Fruit fly (Drosophila melanogaster) whole organism, adult: ENCODE results near the gene sick.

Source experiments
- CG11617 ChIP-seq: fragments of 200-800 bp; sonication (Bioruptor generic); optimal IDR thresholded peaks from 2 replicates; lab custom pipeline; 2017; ENCODE audit warnings: mild to moderate bottlenecking, missing biosample characterization, missing genetic modification reagents, missing genetic modification characterization
- CG12768 ChIP-seq: fragments of 200-800 bp; sonication (Bioruptor generic); optimal IDR thresholded peaks from 2 replicates; lab custom pipeline; 2017; ENCODE audit warnings: missing biosample characterization, missing genetic modification characterization, mild to moderate bottlenecking, moderate library complexity, missing genetic modification reagents
- CG14711 ChIP-seq: fragments of 200-800 bp; sonication (Bioruptor generic); optimal IDR thresholded peaks from 2 replicates; lab custom pipeline; 2018; ENCODE audit warnings: missing biosample characterization, mild to moderate bottlenecking, missing genetic modification characterization, moderate library complexity
- CG1620 ChIP-seq: fragments of 200-800 bp; sonication (Bioruptor generic); optimal IDR thresholded peaks from 2 replicates; lab custom pipeline; 2016; ENCODE audit warnings: missing biosample characterization, missing genetic modification characterization
- CG33017 ChIP-seq: fragments of 200-800 bp; sonication (Bioruptor generic); optimal IDR thresholded peaks from 2 replicates; lab custom pipeline; 2018; ENCODE audit warnings: missing biosample characterization, mild to moderate bottlenecking, missing genetic modification characterization, moderate library complexity
- CG5204 ChIP-seq: fragments of 200-800 bp; sonication (Bioruptor generic); optimal IDR thresholded peaks from 2 replicates; lab custom pipeline; 2016; ENCODE audit warnings: missing biosample characterization, missing genetic modification characterization
- CG7045 ChIP-seq: fragments of 200-800 bp; sonication (Bioruptor generic); optimal IDR thresholded peaks from 2 replicates; lab custom pipeline; 2017; ENCODE audit warnings: missing biosample characterization, mild to moderate bottlenecking, missing genetic modification characterization
- CG7101 ChIP-seq: fragments of 200-800 bp; sonication (Bioruptor generic); optimal IDR thresholded peaks from 2 replicates; lab custom pipeline; 2018; ENCODE audit warnings: missing biosample characterization, mild to moderate bottlenecking, missing genetic modification characterization, moderate library complexity
- Clk ChIP-seq: fragments of 200-800 bp; sonication (Bioruptor generic); optimal IDR thresholded peaks from 2 replicates; lab custom pipeline; 2017; ENCODE audit warnings: missing biosample characterization, missing genetic modification characterization
- Crg-1 ChIP-seq: fragments of 200-800 bp; sonication (Bioruptor generic); optimal IDR thresholded peaks from 2 replicates; lab custom pipeline; 2016; ENCODE audit warnings: missing biosample characterization, missing genetic modification characterization
- Hr96 ChIP-seq: fragments of 200-800 bp; sonication (Bioruptor generic); optimal IDR thresholded peaks from 2 replicates; lab custom pipeline; 2016; ENCODE audit warnings: missing biosample characterization, missing genetic modification characterization
- Mnt ChIP-seq: fragments of 200-800 bp; sonication (Bioruptor generic); optimal IDR thresholded peaks from 2 replicates; lab custom pipeline; 2016; ENCODE audit warnings: missing biosample characterization, mild to moderate bottlenecking, missing genetic modification characterization
- bab1 ChIP-seq: fragments of 200-800 bp; sonication (Bioruptor generic); optimal IDR thresholded peaks from 3 replicates; lab custom pipeline; 2019; ENCODE audit warnings: missing biosample characterization, mild to moderate bottlenecking, missing genetic modification characterization, moderate library complexity
- cic ChIP-seq: fragments of 200-800 bp; sonication (Bioruptor generic); optimal IDR thresholded peaks from 2 replicates; lab custom pipeline; 2017; ENCODE audit warnings: missing biosample characterization, mild to moderate bottlenecking, missing genetic modification characterization, moderate library complexity
- cnc ChIP-seq, 2 experiments: fragments of >200 bp; optimal IDR thresholded peaks; 2 replicates each; lab custom pipeline; 2017
- kay ChIP-seq: fragments of 200-800 bp; sonication (Bioruptor generic); peaks from one replicate; lab custom pipeline; 2016; ENCODE audit warnings: missing biosample characterization, missing genetic modification characterization, borderline replicate concordance
- ovo ChIP-seq: fragments of 200-800 bp; sonication (Bioruptor generic); optimal IDR thresholded peaks from 2 replicates; lab custom pipeline; 2016; ENCODE audit warnings: missing biosample characterization, missing genetic modification characterization
- pad ChIP-seq: fragments of 200-800 bp; sonication (Bioruptor generic); optimal IDR thresholded peaks from 3 replicates; lab custom pipeline; 2017; ENCODE audit warnings: missing biosample characterization, missing genetic modification characterization, mild to moderate bottlenecking, moderate library complexity, missing genetic modification reagents
- tj ChIP-seq: fragments of 200-800 bp; sonication (Bioruptor generic); optimal IDR thresholded peaks from 3 replicates; lab custom pipeline; 2017; ENCODE audit warnings: missing biosample characterization, mild to moderate bottlenecking, missing genetic modification characterization, moderate library complexity
- toe ChIP-seq: fragments of 200-800 bp; sonication (Bioruptor generic); optimal IDR thresholded peaks from 2 replicates; lab custom pipeline; 2016; ENCODE audit warnings: missing biosample characterization, missing genetic modification characterization

sick gene

DNA sequence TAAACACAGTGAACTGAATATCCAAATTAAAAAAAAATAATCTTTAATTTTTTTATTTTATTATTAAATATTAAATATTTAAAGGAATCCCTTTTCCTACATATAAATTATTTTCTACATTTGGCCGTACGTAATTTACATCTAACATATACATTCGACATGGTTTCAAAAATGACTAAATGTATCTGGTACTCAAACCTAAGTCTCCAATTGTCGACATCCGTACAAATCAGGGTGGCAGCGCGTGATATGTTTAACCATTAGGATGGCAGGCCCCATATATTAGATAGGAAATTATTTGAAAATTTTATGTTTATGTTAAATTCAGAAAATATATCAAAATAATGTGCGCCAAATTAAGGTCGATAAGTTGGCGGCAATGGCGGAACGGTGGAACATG lies 119.0 kb downstream of the sick start:
- TF ChIP-seq CG1620 (no peak), cic (GFP tag; lab: Kevin White, UChicago) (no peak), CG7045 (no peak), CG7101 (tag; lab: Kevin White, UChicago) (no peak), ovo (GFP tag; lab: Kevin White, UChicago) (no peak), CG5204 (GFP tag; lab: Kevin White, UChicago) (no peak), tj (no peak), Hr96 (no peak), toe (GFP tag; lab: Kevin White, UChicago) (no peak), Crg-1 (GFP tag; lab: Kevin White, UChicago) (no peak), CG12768 (no peak), pad (GFP tag; lab: Kevin White, UChicago) (no peak), bab1 (no peak), Clk (GFP tag; lab: Kevin White, UChicago) (no peak), CG14711 (tag; lab: Kevin White, UChicago) (no peak), kay (GFP tag; lab: Kevin White, UChicago) (no peak), CG33017 (tag; lab: Kevin White, UChicago) (no peak), cnc (optimal IDR thresholded peaks at IDR 0.05; lab: Kevin White, UChicago) (no peak)

DNA sequence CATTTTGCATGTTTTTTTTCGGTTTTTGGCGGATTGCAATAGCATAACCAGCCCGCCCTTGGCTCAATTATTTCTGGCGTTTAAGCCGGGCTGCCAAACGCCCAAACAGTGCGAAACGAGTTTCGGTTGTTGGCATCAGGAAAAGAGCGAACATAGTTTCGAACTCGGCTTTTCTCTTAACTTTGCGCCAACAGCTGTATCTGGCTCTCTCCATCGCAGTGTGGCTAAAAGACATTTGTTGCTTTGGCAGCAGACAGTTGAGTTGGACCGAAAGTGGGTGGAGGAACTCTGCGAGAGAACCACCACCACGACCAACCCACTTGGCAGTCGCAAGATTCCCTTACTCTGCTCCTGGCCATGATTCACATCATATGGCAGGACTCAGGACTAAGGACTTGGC lies 120.8 kb downstream of the sick start:
- TF ChIP-seq Mnt (GFP tag; lab: Kevin White, UChicago) (no peak), cic (GFP tag; lab: Kevin White, UChicago) (no peak), CG33017 (tag; lab: Kevin White, UChicago) (no peak), Crg-1 (GFP tag; lab: Kevin White, UChicago) (no peak), ovo (GFP tag; lab: Kevin White, UChicago) (no peak), CG5204 (GFP tag; lab: Kevin White, UChicago) (no peak), CG14711 (tag; lab: Kevin White, UChicago) (no peak)

DNA sequence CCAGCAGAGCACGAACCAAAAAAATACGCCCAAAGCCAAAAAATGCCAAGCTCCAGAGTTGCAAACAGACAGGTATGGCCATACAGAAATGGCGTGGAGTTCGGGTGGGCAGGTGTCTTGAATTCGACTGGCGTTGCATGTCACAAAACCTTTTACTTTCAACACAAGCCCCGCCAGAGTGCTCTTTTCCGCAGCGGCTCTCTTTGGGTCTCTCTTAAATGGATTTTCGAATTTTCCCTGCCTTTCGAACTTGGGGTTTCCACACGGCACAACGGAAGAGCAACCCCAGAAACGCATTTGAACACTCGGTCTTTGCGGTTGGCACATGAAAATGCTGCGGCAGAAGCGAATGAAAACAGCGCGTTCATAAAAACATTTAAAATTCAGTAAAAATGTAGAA lies 121.7 kb downstream of the sick start:
- TF ChIP-seq CG5204 (GFP tag; lab: Kevin White, UChicago) (no peak), Mnt (GFP tag; lab: Kevin White, UChicago) (no peak), Hr96 (no peak), CG7045 (no peak), toe (GFP tag; lab: Kevin White, UChicago) (no peak), CG14711 (tag; lab: Kevin White, UChicago) (no peak)

DNA sequence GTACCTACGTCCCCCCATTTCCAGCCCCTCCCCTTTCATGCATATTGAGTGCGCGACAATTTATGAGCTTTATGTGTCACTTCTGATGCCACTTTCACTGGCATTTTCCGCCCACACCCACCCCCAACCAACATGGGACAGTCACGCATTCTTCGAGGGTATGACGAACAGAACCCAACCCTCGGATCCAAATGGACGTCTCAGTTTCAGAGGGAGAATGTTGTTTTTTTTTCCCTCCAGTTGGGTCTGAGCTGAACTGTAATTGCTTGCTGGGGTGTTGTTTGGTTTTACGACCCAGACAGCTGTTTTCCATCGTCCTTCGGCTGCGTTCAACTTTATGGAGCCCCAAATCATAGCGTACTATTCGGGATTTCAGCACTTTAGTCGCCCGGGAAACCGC lies 127.6 kb downstream of the sick start:
- no peak for TF ChIP-seq CG5204 (GFP tag; lab: Kevin White, UChicago)
- TF ChIP-seq tj, result no peak
- TF ChIP-seq kay (GFP tag; lab: Kevin White, UChicago), result no peak
- no peak for TF ChIP-seq cnc (optimal IDR thresholded peaks at IDR 0.05; lab: Kevin White, UChicago)
- no peak for TF ChIP-seq Mnt (GFP tag; lab: Kevin White, UChicago)
- no peak for TF ChIP-seq Clk (GFP tag; lab: Kevin White, UChicago)
- TF ChIP-seq ovo (GFP tag; lab: Kevin White, UChicago), result no peak
- no peak for TF ChIP-seq CG14711 (tag; lab: Kevin White, UChicago)
- TF ChIP-seq CG12768, result no peak
- no peak for TF ChIP-seq toe (GFP tag; lab: Kevin White, UChicago)
- TF ChIP-seq CG7045, result no peak
- TF ChIP-seq CG11617 (GFP tag; lab: Kevin White, UChicago), result no peak
- TF ChIP-seq pad (GFP tag; lab: Kevin White, UChicago), result no peak

DNA sequence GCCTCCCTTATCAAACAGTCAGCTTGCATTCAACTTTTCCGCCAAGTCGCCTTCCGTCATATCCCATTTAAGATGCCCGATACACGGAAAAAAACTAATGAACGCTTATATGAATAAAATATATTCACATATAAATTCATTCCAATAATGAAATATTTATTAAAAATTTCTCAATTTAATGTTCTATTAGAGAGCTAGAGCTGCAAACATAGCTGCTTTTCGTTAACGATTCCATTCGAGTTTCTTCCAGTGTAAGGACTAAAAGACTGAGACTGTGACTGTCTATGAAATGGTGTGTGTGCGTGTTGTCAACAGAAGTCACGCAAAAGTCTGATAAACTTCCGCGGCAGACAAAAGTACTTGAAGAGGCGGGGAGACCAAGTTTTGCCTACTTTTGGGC lies 133.9 kb downstream of the sick start:
- TF ChIP-seq CG11617 (GFP tag; lab: Kevin White, UChicago) (no peak), CG14711 (tag; lab: Kevin White, UChicago) (no peak), CG33017 (tag; lab: Kevin White, UChicago) (no peak), ovo (GFP tag; lab: Kevin White, UChicago) (no peak), CG7045 (no peak), CG5204 (GFP tag; lab: Kevin White, UChicago) (no peak), Mnt (GFP tag; lab: Kevin White, UChicago) (no peak), CG12768 (no peak), Hr96 (no peak), CG7101 (tag; lab: Kevin White, UChicago) (no peak), toe (GFP tag; lab: Kevin White, UChicago) (no peak), tj (no peak), cic (GFP tag; lab: Kevin White, UChicago) (no peak), kay (GFP tag; lab: Kevin White, UChicago) (no peak), cnc (optimal IDR thresholded peaks at IDR 0.05; lab: Kevin White, UChicago) (no peak), Clk (GFP tag; lab: Kevin White, UChicago) (no peak), Crg-1 (GFP tag; lab: Kevin White, UChicago) (no peak)

DNA sequence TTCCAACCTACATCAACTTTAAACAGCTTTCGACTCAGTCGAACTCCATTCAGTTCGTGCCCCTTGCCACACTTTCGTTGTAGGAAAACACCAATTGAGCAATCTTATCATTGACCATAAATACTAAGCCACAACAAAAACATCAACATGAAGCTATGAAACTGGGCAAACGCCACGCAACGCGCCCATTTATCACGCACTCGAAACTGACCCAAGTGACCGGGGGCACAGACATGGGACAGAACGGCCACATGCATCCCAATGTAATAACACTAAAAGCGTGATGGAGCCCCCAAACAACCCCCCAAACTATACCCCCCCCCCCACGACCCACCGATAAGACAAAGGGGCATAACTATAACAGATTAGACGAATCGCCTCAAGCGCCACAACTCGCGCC lies 136.4 kb downstream of the sick start:
- TF ChIP-seq toe (GFP tag; lab: Kevin White, UChicago) (no peak), cic (GFP tag; lab: Kevin White, UChicago) (no peak), cnc (optimal IDR thresholded peaks at IDR 0.05; lab: Kevin White, UChicago) (no peak), CG1620 (no peak), tj (no peak), CG7101 (tag; lab: Kevin White, UChicago) (no peak), kay (GFP tag; lab: Kevin White, UChicago) (no peak), Hr96 (no peak), bab1 (no peak), CG7045 (no peak), pad (GFP tag; lab: Kevin White, UChicago) (no peak), Mnt (GFP tag; lab: Kevin White, UChicago) (no peak), CG12768 (no peak), CG33017 (tag; lab: Kevin White, UChicago) (no peak)
